Fruit fly (Drosophila melanogaster) whole organism, embryonic: ENCODE measurements around the gene HIPP1.

ENCODE experiments used
- Camta ChIP-seq: fragments of 200-800 bp; sonication (Bioruptor generic); optimal IDR thresholded peaks from 2 replicates; lab custom pipeline; 2016; ENCODE audit warnings: missing biosample characterization, missing genetic modification characterization
- cato ChIP-seq: fragments of 200-800 bp; sonication (Bioruptor generic); optimal IDR thresholded peaks from 2 replicates; lab custom pipeline; 2016; ENCODE audit warnings: missing biosample characterization, missing genetic modification characterization, borderline replicate concordance
- onecut ChIP-seq: fragments of 200-800 bp; sonication (Bioruptor generic); IDR thresholded peaks from 2 replicates; pipeline ENCODE4 v1.3.6; 2022; ENCODE audit warnings: missing biosample characterization, missing genetic modification characterization
- twi ChIP-seq: fragments of 200-800 bp; optimal IDR thresholded peaks from 2 replicates; lab custom pipeline; 2019; ENCODE audit warnings: missing biosample characterization, mild to moderate bottlenecking, missing genetic modification characterization, moderate library complexity

- no peak for TF ChIP-seq onecut (GFP tag; lab: Robert Waterston, UW)
- no peak for TF ChIP-seq Camta (GFP tag; lab: Kevin White, UChicago)
- no peak for TF ChIP-seq cato (GFP tag; lab: Kevin White, UChicago)
- TF ChIP-seq twi: no peak
Measured at dm6 chr3L:20769350-20769749, 40.1 kb upstream of the HIPP1 start, which contains the start of the genes CG4074 and CG4186.
